Worm (Caenorhabditis elegans): ENCODE data around the gene T10H4.4.

ce11 chrV:15230243-15230642 lies 41.9 kb downstream of the T10H4.4 start, which contains the start of gene srw-15:
- TF ChIP-seq W03F9.2 (tag; optimal IDR thresholded peaks at IDR 0.05) = no peak
- no peak for TF ChIP-seq him-1 (tag; optimal IDR thresholded peaks at IDR 0.05)
